Worm (Caenorhabditis elegans) whole organism, L2 larva: ENCODE measurements around the gene T25F10.1.

ENCODE experiments used
- ZK546.5 ChIP-seq: sonication (generic microtip); optimal IDR thresholded peaks from 2 replicates; lab custom pipeline; 2017; ENCODE audit warnings: missing biosample characterization, missing genetic modification characterization
- ama-1 ChIP-seq: fragments of 150-350 bp; optimal IDR thresholded peaks from 2 replicates; lab custom pipeline; 2018; ENCODE audit warnings: inconsistent platforms
- ceh-82 ChIP-seq: fragments of 150-350 bp; optimal IDR thresholded peaks from 2 replicates; lab custom pipeline; 2014; ENCODE audit warnings: missing biosample characterization, missing genetic modification characterization
- fos-1 ChIP-seq: fragments of 150-350 bp; optimal IDR thresholded peaks from 2 replicates; lab custom pipeline; 2014; ENCODE audit warnings: missing biosample characterization, missing genetic modification characterization
- lin-13 ChIP-seq: fragments of 150-350 bp; optimal IDR thresholded peaks from 2 replicates; lab custom pipeline; 2014; ENCODE audit warnings: missing biosample characterization, missing genetic modification reagents, missing genetic modification characterization
- lin-39 ChIP-seq: fragments of 150-350 bp; optimal IDR thresholded peaks from 2 replicates; lab custom pipeline; 2014; ENCODE audit warnings: missing biosample characterization, missing genetic modification reagents, missing genetic modification characterization
- mbf-1 ChIP-seq: sonication (generic microtip); optimal IDR thresholded peaks from 2 replicates; lab custom pipeline; 2017; ENCODE audit warnings: missing biosample characterization, missing genetic modification characterization
- nhr-237 ChIP-seq: fragments of 150-350 bp; optimal IDR thresholded peaks from 2 replicates; lab custom pipeline; 2014; ENCODE audit warnings: missing biosample characterization, missing genetic modification characterization
- nhr-25 ChIP-seq: fragments of 150-350 bp; sonication (generic microtip); optimal IDR thresholded peaks from 3 replicates; lab custom pipeline; 2014; ENCODE audit warnings: missing biosample characterization, missing genetic modification characterization
- sma-9 ChIP-seq, 2 experiments: fragments of 150-350 bp in 1 of 2; sonication (generic microtip) in 1 of 2; optimal IDR thresholded peaks; 2 replicates each; lab custom pipeline; 2014 to 2016; ENCODE audit warnings: missing genetic modification characterization in 2 of 2, mild to moderate bottlenecking in 1 of 2, missing biosample characterization in 1 of 2, missing compliant biosample characterization in 1 of 2, missing genetic modification reagents in 1 of 2, moderate library complexity in 1 of 2
- snpc-4 ChIP-seq: fragments of 150-350 bp; optimal IDR thresholded peaks from 2 replicates; lab custom pipeline; 2014; ENCODE audit warnings: missing biosample characterization, missing genetic modification characterization
- unc-39 ChIP-seq: fragments of 150-350 bp; optimal IDR thresholded peaks from 2 replicates; lab custom pipeline; 2014; ENCODE audit warnings: missing biosample characterization, missing genetic modification characterization
- unc-62 ChIP-seq: fragments of 150-350 bp; optimal IDR thresholded peaks from 2 replicates; lab custom pipeline; 2014; ENCODE audit warnings: missing biosample characterization, missing genetic modification reagents, missing genetic modification characterization

ce11 chrV:6787906-6788430, 19.7 kb downstream of the T25F10.1 start, which contains the start of gene ZC404.2:
- no peak for TF ChIP-seq unc-39 (tag; lab: Kevin White, UChicago)
- TF ChIP-seq fos-1 (tag; lab: Kevin White, UChicago) = no peak
- no peak for TF ChIP-seq snpc-4
- no peak for TF ChIP-seq nhr-25 (tag; lab: Kevin White, UChicago)
- TF ChIP-seq mbf-1 (tag; lab: Kevin White, UChicago) = no peak
- TF ChIP-seq ceh-82 (tag; lab: Kevin White, UChicago) = no peak
- TF ChIP-seq unc-62 (GFP tag; lab: Kevin White, UChicago) = no peak
- TF ChIP-seq nhr-237 (tag; lab: Kevin White, UChicago) = no peak
- no peak for TF ChIP-seq sma-9 (GFP tag; optimal IDR thresholded peaks at IDR 0.05; lab: Kevin White, UChicago)
- no peak for TF ChIP-seq sma-9 (tag; optimal IDR thresholded peaks at IDR 0.05; lab: Kevin White, UChicago)
- TF ChIP-seq ama-1 (lab: Kevin White, UChicago) = no peak
- TF ChIP-seq lin-13 (GFP tag; lab: Kevin White, UChicago) = no peak
- no peak for TF ChIP-seq ZK546.5
- TF ChIP-seq lin-39 (tag; lab: Kevin White, UChicago) = no peak
